Worm (Caenorhabditis elegans) whole organism, midembryonic: ENCODE measurements around the gene C54D10.9.

Experiments used
- T22C8.4 ChIP-seq: fragments of 200-800 bp; sonication (Bioruptor generic); IDR thresholded peaks from 2 replicates; pipeline ENCODE4 v1.3.6; 2022; ENCODE audit warnings: missing genetic modification characterization, missing compliant biosample characterization
- cog-1 ChIP-seq: sonication (generic microtip); optimal IDR thresholded peaks from 2 replicates; lab custom pipeline; 2016; ENCODE audit warnings: missing genetic modification characterization, missing compliant biosample characterization
- flt-1 ChIP-seq: fragments of 200-800 bp; sonication (Bioruptor generic); IDR thresholded peaks from 2 replicates; pipeline ENCODE4 v1.3.6; 2022; ENCODE audit warnings: missing genetic modification characterization, missing compliant biosample characterization
- klf-2 ChIP-seq: fragments of 200-800 bp; sonication (Bioruptor generic); conservative IDR thresholded peaks from 2 replicates; pipeline ENCODE4 v1.3.6; 2022; ENCODE audit warnings: missing genetic modification reagents, missing genetic modification characterization, missing compliant biosample characterization
- med-1 ChIP-seq: sonication (generic microtip); optimal IDR thresholded peaks from 2 replicates; lab custom pipeline; 2017; ENCODE audit warnings: missing genetic modification characterization, mild to moderate bottlenecking, missing compliant biosample characterization, antibody characterized with exemption, missing genetic modification reagents; ENCODE audit not compliant: insufficient read depth
- ref-1 ChIP-seq: fragments of 200-800 bp; sonication (Bioruptor generic); conservative IDR thresholded peaks from 2 replicates; pipeline ENCODE4 v1.3.6; 2022; ENCODE audit warnings: missing genetic modification reagents, missing genetic modification characterization, missing compliant biosample characterization
- tab-1 ChIP-seq: fragments of 200-800 bp; sonication (Bioruptor generic); IDR thresholded peaks from 2 replicates; pipeline ENCODE4 v1.3.6; 2022; ENCODE audit warnings: missing genetic modification characterization, missing compliant biosample characterization
- ztf-23 ChIP-seq: fragments of 200-800 bp; sonication (Bioruptor generic); IDR thresholded peaks from 2 replicates; pipeline ENCODE4 v1.3.6; 2022; ENCODE audit warnings: missing genetic modification reagents, missing genetic modification characterization, missing compliant biosample characterization
- ztf-29 ChIP-seq: fragments of 200-800 bp; sonication (Bioruptor generic); IDR thresholded peaks from 2 replicates; pipeline ENCODE4 v1.3.6; 2022; ENCODE audit warnings: missing genetic modification reagents, missing genetic modification characterization, missing compliant biosample characterization

C54D10.9 gene

DNA sequence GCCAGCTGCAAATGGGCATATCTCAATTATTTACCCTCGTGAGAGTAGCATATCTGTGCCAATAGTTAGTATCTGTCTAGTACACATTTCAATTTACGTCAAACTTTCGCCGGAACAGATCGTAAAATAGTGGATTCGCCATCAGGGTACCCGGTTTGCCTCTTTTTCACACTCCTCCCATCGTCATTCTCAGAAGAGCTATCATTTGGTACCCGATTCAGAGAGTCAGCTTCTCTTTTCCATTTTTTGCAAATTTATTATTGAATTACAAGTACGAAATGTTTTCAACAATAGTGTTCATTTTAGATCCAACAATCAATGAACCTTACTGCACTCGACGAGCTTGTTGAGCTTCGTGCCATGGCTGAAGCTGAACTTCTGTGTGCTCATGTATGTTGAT, 17.9 kb upstream of the C54D10.9 start, which contains the start of gene C54D10.5:
Gene C54D10.5, plus strand, starts transcription at position 301 of the 400 bp plus-strand sequence.
- TF ChIP-seq ztf-23 (no peak), med-1 (GFP tag; lab: Kevin White, UChicago) (no peak), flt-1 (GFP tag; lab: Robert Waterston, UW) (no peak), klf-2 (GFP tag; lab: Robert Waterston, UW) (no peak), tab-1 (GFP tag; lab: Robert Waterston, UW) (no peak), T22C8.4 (GFP tag; lab: Robert Waterston, UW) (no peak), ztf-29 (GFP tag; lab: Robert Waterston, UW) (no peak), ref-1 (GFP tag; lab: Robert Waterston, UW) (no peak), cog-1 (no peak)

- TF ChIP-seq klf-2 (GFP tag; lab: Robert Waterston, UW) (no peak), ztf-29 (GFP tag; lab: Robert Waterston, UW) (no peak), ztf-23 (no peak), flt-1 (GFP tag; lab: Robert Waterston, UW) (no peak), tab-1 (GFP tag; lab: Robert Waterston, UW) (no peak), T22C8.4 (GFP tag; lab: Robert Waterston, UW) (no peak), ref-1 (GFP tag; lab: Robert Waterston, UW) (no peak), med-1 (GFP tag; lab: Kevin White, UChicago) (no peak), cog-1 (no peak)
Observed at ce11 chrV:12432111-12432510, 14.8 kb upstream of the C54D10.9 start, which contains the start of gene C54D10.13. Gene C54D10.13 (minus strand): TSS chrV:12432289.

ce11 chrV:12433105-12433504, 13.8 kb upstream of the C54D10.9 start:
- TF ChIP-seq cog-1 (no peak), ztf-23 (no peak), med-1 (GFP tag; lab: Kevin White, UChicago) (no peak), klf-2 (GFP tag; lab: Robert Waterston, UW) (no peak), tab-1 (GFP tag; lab: Robert Waterston, UW) (no peak), ref-1 (GFP tag; lab: Robert Waterston, UW) (no peak), flt-1 (GFP tag; lab: Robert Waterston, UW) (no peak), ztf-29 (GFP tag; lab: Robert Waterston, UW) (no peak)

ce11 chrV:12433717-12434116, 13.2 kb upstream of the C54D10.9 start, which contains the start of gene srh-25:
Gene srh-25 (minus strand): TSS chrV:12433817.
- TF ChIP-seq klf-2 (GFP tag; lab: Robert Waterston, UW) = no peak

DNA sequence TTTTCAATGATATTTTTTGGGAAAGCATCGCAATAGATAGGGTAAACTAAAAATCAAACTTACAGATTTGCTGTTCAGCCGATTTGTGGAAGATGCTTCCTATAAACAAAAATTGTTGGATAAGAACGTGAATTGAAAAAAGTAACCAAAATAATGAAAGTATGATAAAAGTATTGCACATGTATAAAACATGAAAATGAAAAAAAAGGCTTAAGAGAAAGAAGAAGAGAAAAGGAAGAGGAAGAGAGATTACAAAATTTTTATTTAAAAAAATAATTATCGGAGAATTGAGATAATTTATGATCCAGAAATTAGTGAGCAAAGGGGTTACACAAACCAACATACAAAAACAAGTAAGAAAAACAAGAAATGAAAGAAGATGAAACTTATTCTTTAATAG, 5.5 kb upstream of the C54D10.9 start, which contains the start of gene pals-37:
Gene pals-37, minus strand, starts transcription at position 101 of the 400 bp plus-strand sequence.
- TF ChIP-seq klf-2 (GFP tag; lab: Robert Waterston, UW) (no peak), ref-1 (GFP tag; lab: Robert Waterston, UW) (no peak), tab-1 (GFP tag; lab: Robert Waterston, UW) (no peak), flt-1 (GFP tag; lab: Robert Waterston, UW) (no peak), cog-1 (no peak), ztf-29 (GFP tag; lab: Robert Waterston, UW) (no peak), ztf-23 (no peak)

- TF ChIP-seq T22C8.4 (GFP tag; lab: Robert Waterston, UW) = no peak
Observed at ce11 chrV:12443754-12444153, 3.2 kb upstream of the C54D10.9 start, which contains the start of gene pals-39. Gene pals-39 (minus strand): TSS chrV:12443854.

DNA sequence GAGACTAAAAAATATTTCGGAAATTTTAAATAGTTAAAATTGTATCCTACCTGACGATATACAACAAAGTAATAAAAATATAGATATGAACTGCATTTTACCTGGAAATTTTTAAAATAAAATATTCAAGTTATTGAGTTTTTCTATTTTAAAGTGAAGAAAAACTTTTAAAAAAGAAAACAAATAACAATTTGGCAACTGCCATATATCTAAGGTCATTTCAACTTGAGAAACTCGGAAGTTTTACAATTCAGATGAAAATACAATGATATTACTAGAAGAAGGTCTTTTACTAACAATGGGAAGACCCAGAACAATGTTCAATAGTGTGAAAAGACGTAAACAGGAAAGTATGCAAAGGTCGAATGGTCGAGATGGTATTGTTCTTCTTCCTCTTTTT, 2.9 kb downstream of the C54D10.9 start, which contains the start of gene C54D10.10:
Gene C54D10.10, minus strand, starts transcription at position 101 of the 400 bp plus-strand sequence.
- no peak for TF ChIP-seq ztf-23
- TF ChIP-seq cog-1 = no peak
- no peak for TF ChIP-seq flt-1 (GFP tag; lab: Robert Waterston, UW)
- no peak for TF ChIP-seq ref-1 (GFP tag; lab: Robert Waterston, UW)
- no peak for TF ChIP-seq tab-1 (GFP tag; lab: Robert Waterston, UW)

DNA sequence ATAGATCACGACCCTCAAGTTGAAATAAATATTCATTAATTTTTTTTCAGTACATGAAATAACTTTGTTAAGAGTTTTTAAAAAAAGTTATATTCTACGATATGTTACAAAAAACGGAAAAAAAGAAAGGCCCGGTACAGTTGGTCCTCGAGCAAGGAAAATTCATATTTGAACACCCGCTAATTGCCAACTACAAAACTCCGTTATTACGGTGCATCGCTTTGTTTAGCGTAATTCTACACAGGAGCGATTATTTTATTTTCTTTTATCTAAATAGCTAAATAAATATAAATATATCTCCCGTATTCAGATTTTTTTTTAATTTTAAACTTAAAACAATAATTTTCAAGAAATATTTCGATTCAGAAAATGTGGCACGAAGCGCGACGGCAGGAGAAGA, 3.5 kb downstream of the C54D10.9 start, which contains the start of gene F28C1.1:
Gene F28C1.1, plus strand, starts transcription at position 365 of the 400 bp plus-strand sequence.
- TF ChIP-seq ztf-29 (GFP tag; lab: Robert Waterston, UW) (no peak), T22C8.4 (GFP tag; lab: Robert Waterston, UW) (no peak), ztf-23 (no peak), ref-1 (GFP tag; lab: Robert Waterston, UW) (no peak), klf-2 (GFP tag; lab: Robert Waterston, UW) (no peak), flt-1 (GFP tag; lab: Robert Waterston, UW) (no peak), tab-1 (GFP tag; lab: Robert Waterston, UW) (no peak)

- TF ChIP-seq flt-1 (GFP tag; lab: Robert Waterston, UW) = no peak
- no peak for TF ChIP-seq cog-1
- TF ChIP-seq med-1 (GFP tag; lab: Kevin White, UChicago) = no peak
- TF ChIP-seq ztf-29 (GFP tag; lab: Robert Waterston, UW) = no peak
- no peak for TF ChIP-seq tab-1 (GFP tag; lab: Robert Waterston, UW)
Observed at ce11 chrV:12455695-12456094, 8.7 kb downstream of the C54D10.9 start.

ce11 chrV:12460583-12460982, 13.6 kb downstream of the C54D10.9 start:
- TF ChIP-seq ref-1 (GFP tag; lab: Robert Waterston, UW) (no peak), flt-1 (GFP tag; lab: Robert Waterston, UW) (no peak), ztf-23 (no peak)

ce11 chrV:12462908-12463307, 16.0 kb downstream of the C54D10.9 start, which contains the start of gene egl-10:
Gene egl-10 (minus strand): TSS chrV:12463008.
- TF ChIP-seq flt-1 (GFP tag; lab: Robert Waterston, UW) = no peak
- TF ChIP-seq klf-2 (GFP tag; lab: Robert Waterston, UW) = no peak
- no peak for TF ChIP-seq T22C8.4 (GFP tag; lab: Robert Waterston, UW)
- TF ChIP-seq med-1 (GFP tag; lab: Kevin White, UChicago) = no peak
- TF ChIP-seq ztf-29 (GFP tag; lab: Robert Waterston, UW) = no peak
- no peak for TF ChIP-seq tab-1 (GFP tag; lab: Robert Waterston, UW)
- TF ChIP-seq ztf-23 = no peak
- TF ChIP-seq ref-1 (GFP tag; lab: Robert Waterston, UW) = no peak
- no peak for TF ChIP-seq cog-1
